Fruit fly (Drosophila melanogaster) whole organism, pupa: Measurements from ENCODE around the gene tws.

Experiments
- CG12605 ChIP-seq: fragments of 200-800 bp; sonication (Bioruptor generic); IDR thresholded peaks from 2 replicates; pipeline ENCODE4 v1.3.6; 2022; ENCODE audit warnings: missing biosample characterization, missing genetic modification characterization
- CG13204 ChIP-seq: fragments of 200-800 bp; sonication (Bioruptor generic); optimal IDR thresholded peaks from 2 replicates; lab custom pipeline; 2018; ENCODE audit warnings: missing biosample characterization, mild to moderate bottlenecking, missing genetic modification characterization, moderate library complexity
- CG17806 ChIP-seq: fragments of 200-800 bp; sonication (Bioruptor generic); optimal IDR thresholded peaks from 2 replicates; lab custom pipeline; 2018; ENCODE audit warnings: missing biosample characterization, mild to moderate bottlenecking, missing genetic modification characterization, moderate library complexity
- CG9948 ChIP-seq: fragments of 200-800 bp; sonication (Bioruptor generic); optimal IDR thresholded peaks from 2 replicates; lab custom pipeline; 2018; ENCODE audit warnings: missing biosample characterization, mild to moderate bottlenecking, missing genetic modification characterization, moderate library complexity
- EcR ChIP-seq: fragments of 200-800 bp; sonication (Bioruptor generic); optimal IDR thresholded peaks from 3 replicates; lab custom pipeline; 2019; ENCODE audit warnings: missing biosample characterization, missing genetic modification characterization, mild to moderate bottlenecking, moderate library complexity, missing genetic modification reagents
- Ets98B ChIP-seq: fragments of 200-800 bp; sonication (Bioruptor generic); IDR thresholded peaks from 2 replicates; pipeline ENCODE4 v1.3.6; 2022; ENCODE audit warnings: missing biosample characterization, missing genetic modification characterization
- Pif1A ChIP-seq: fragments of 200-800 bp; sonication (Bioruptor generic); optimal IDR thresholded peaks from 3 replicates; lab custom pipeline; 2016; ENCODE audit warnings: missing biosample characterization, missing genetic modification characterization
- Snoo ChIP-seq: fragments of 200-800 bp; sonication (Bioruptor generic); optimal IDR thresholded peaks from 3 replicates; lab custom pipeline; 2017; ENCODE audit warnings: missing biosample characterization, mild to moderate bottlenecking, missing genetic modification characterization, inconsistent platforms

DNA sequence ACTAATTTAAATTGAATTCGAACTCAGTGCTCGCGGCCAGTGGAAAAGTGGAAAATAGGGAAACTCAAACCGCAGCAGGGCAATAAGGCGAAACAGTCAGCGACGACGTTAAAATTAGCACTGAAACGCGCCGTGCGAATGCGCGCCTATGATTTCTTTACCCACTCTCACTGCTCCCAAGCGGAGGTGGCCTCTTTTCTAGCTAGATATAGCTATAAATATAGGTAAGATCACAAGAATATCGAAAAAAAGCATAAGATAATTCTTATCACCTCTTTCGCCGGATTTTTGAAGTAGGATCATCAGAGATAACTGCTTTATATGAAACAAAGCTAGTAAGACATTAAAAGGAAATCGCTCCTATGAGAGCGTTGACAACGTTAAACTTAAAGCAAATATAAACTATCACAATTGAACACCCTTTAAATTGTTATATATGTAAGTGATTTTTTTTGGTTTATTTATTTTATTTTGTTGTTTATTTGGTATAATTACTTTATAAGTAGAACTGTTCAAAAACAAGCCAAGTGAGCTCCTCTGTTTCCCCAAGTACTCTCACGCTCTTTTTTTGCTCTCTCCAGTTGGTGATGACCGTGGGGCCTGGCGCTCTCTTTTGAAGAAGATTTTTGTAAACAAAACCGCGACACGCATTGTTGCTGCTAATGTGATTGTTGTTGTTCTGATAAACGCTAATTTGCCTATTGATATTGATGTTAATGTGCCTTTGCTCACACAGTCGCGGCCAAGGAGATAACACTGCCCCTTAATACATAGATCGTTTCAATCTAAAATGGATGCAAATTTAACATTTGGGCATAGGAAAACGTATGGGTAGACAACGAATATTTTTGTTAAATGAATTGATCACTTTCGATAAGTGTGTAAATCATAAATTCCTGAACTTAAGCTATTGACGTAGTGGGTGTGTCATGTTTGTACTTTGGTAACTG lies at the start of gene tws:
- TF ChIP-seq CG17806 (tag; lab: Kevin White, UChicago) (peak; percentile 15), CG9948 (tag; lab: Kevin White, UChicago) (peak; percentile 23), Pif1A (GFP tag; lab: Kevin White, UChicago) (peak; percentile 35), Snoo (tag; lab: Kevin White, UChicago) (peak; percentile 13), CG12605 (GFP tag; lab: Robert Waterston, UW) (peak; percentile 40), Ets98B (peak; percentile 53), EcR (GFP tag; lab: Kevin White, UChicago) (no peak), CG13204 (GFP tag; lab: Kevin White, UChicago) (no peak)
